Fruit fly (Drosophila melanogaster): ENCODE data around the gene Atg16.

Atg16 gene

dm6 chr3R:29859763-29860162, 24.9 kb upstream of the Atg16 start (continued):
- no peak for TF ChIP-seq dan (GFP tag; IDR thresholded peaks at IDR 0.05)
- TF ChIP-seq nerfin-1 (tag; optimal IDR thresholded peaks at IDR 0.05): peak; percentile 16
- no peak for TF ChIP-seq pros (GFP tag; optimal IDR thresholded peaks at IDR 0.05)
- TF ChIP-seq Pdp1 (GFP tag; optimal IDR thresholded peaks at IDR 0.05): peak in 1 of 2 experiments; percentile 54
- peak; percentile 55 for TF ChIP-seq CG4707 (GFP tag; optimal IDR thresholded peaks at IDR 0.05)
- TF ChIP-seq Sin3A (optimal IDR thresholded peaks at IDR 0.05): no peak
- peak; percentile 20 for TF ChIP-seq CG13123 (GFP tag; optimal IDR thresholded peaks at IDR 0.05)
- TF ChIP-seq CG6689 (GFP tag; IDR thresholded peaks at IDR 0.05): no peak
- TF ChIP-seq gfzf (GFP tag; optimal IDR thresholded peaks at IDR 0.05): peak; percentile 72
- TF ChIP-seq CG13624 (GFP tag; optimal IDR thresholded peaks at IDR 0.05): peak; percentile 56
- TF ChIP-seq CG12219 (GFP tag; optimal IDR thresholded peaks at IDR 0.05): peak; percentile 28
- no peak for TF ChIP-seq Nf-YB (GFP tag; optimal IDR thresholded peaks at IDR 0.05)
- TF ChIP-seq Elba2 (GFP tag; optimal IDR thresholded peaks at IDR 0.05): no peak
- TF ChIP-seq croc (GFP tag; conservative IDR thresholded peaks at IDR 0.05): no peak
- TF ChIP-seq CG14441 (GFP tag; IDR thresholded peaks at IDR 0.05): peak; percentile 61
- TF ChIP-seq ATbp (GFP tag; optimal IDR thresholded peaks at IDR 0.05): no peak
- peak; percentile 10 for TF ChIP-seq Lhr (GFP tag; optimal IDR thresholded peaks at IDR 0.05)
- TF ChIP-seq CG11504 (tag; optimal IDR thresholded peaks at IDR 0.05): no peak
- TF ChIP-seq CG11695 (GFP tag; IDR thresholded peaks at IDR 0.05): no peak
- TF ChIP-seq CG7987 (GFP tag; optimal IDR thresholded peaks at IDR 0.05): peak; percentile 52
- TF ChIP-seq CG12104 (GFP tag; optimal IDR thresholded peaks at IDR 0.05): no peak
- TF ChIP-seq kah (GFP tag; optimal IDR thresholded peaks at IDR 0.05): no peak
- peak; percentile 32 for TF ChIP-seq Dp (GFP tag; optimal IDR thresholded peaks at IDR 0.05)
- no peak for TF ChIP-seq NK7.1 (GFP tag; optimal IDR thresholded peaks at IDR 0.05)
- peak; percentile 74 for TF ChIP-seq CG1603 (tag; optimal IDR thresholded peaks at IDR 0.05)
- TF ChIP-seq hth (optimal IDR thresholded peaks at IDR 0.05): no peak
- TF ChIP-seq CG2889 (GFP tag; IDR thresholded peaks at IDR 0.05): no peak
- TF ChIP-seq Dip2 (GFP tag; IDR thresholded peaks at IDR 0.05): no peak
- TF ChIP-seq ab (GFP tag; optimal IDR thresholded peaks at IDR 0.05): no peak
- no peak for TF ChIP-seq ato (GFP tag; IDR thresholded peaks at IDR 0.05; ENCODE audit: partially characterized antibody)
- peak; percentile 32; the same call in 1 of the 2 replicates for TF ChIP-seq Xrp1 (GFP tag; IDR thresholded peaks at IDR 0.05)
- TF ChIP-seq CG17359 (tag; optimal IDR thresholded peaks at IDR 0.05): peak; percentile 50
- TF ChIP-seq run (tag; optimal IDR thresholded peaks at IDR 0.05): no peak
- peak; percentile 59 for TF ChIP-seq Xbp1 (GFP tag; optimal IDR thresholded peaks at IDR 0.05)
- TF ChIP-seq bbx (GFP tag; IDR thresholded peaks at IDR 0.05; ENCODE audit: partially characterized antibody): peak; percentile 36; the same call in 1 of the 2 replicates
- TF ChIP-seq jing (GFP tag; optimal IDR thresholded peaks at IDR 0.05): no peak
- TF ChIP-seq bab2 (GFP tag; optimal IDR thresholded peaks at IDR 0.05): peak; percentile 19
- no peak for TF ChIP-seq CG33213 (GFP tag; optimal IDR thresholded peaks at IDR 0.05)
- peak; percentile 45 for TF ChIP-seq BtbVII (GFP tag; optimal IDR thresholded peaks at IDR 0.05)
- peak; percentile 27 for TF ChIP-seq zen (tag; optimal IDR thresholded peaks at IDR 0.05)
- no peak for TF ChIP-seq fd96Cb (tag; optimal IDR thresholded peaks at IDR 0.05)
- TF ChIP-seq Sry-β (GFP tag; optimal IDR thresholded peaks at IDR 0.05): no peak
- TF ChIP-seq zf30C (GFP tag; optimal IDR thresholded peaks at IDR 0.05): no peak
- TF ChIP-seq lola (GFP tag; optimal IDR thresholded peaks at IDR 0.05): no peak
- TF ChIP-seq lab (GFP tag; optimal IDR thresholded peaks at IDR 0.05): no peak
- TF ChIP-seq dpn (GFP tag; optimal IDR thresholded peaks at IDR 0.05): peak in 1 of 2 experiments; percentile 60
- no peak for TF ChIP-seq toy (GFP tag; IDR thresholded peaks at IDR 0.05)
- no peak for TF ChIP-seq sr (GFP tag; IDR thresholded peaks at IDR 0.05)
- TF ChIP-seq CG7928 (GFP tag; optimal IDR thresholded peaks at IDR 0.05): peak; percentile 4
- peak; percentile 3 for TF ChIP-seq Blimp-1 (GFP tag; optimal IDR thresholded peaks at IDR 0.05)
- peak; percentile 72 for TF ChIP-seq pzg (GFP tag; optimal IDR thresholded peaks at IDR 0.05)

Measured in whole organism, embryonic.